Worm (Caenorhabditis elegans): ENCODE measurements around the gene Y8A9A.2.

Y8A9A.2 gene

DNA sequence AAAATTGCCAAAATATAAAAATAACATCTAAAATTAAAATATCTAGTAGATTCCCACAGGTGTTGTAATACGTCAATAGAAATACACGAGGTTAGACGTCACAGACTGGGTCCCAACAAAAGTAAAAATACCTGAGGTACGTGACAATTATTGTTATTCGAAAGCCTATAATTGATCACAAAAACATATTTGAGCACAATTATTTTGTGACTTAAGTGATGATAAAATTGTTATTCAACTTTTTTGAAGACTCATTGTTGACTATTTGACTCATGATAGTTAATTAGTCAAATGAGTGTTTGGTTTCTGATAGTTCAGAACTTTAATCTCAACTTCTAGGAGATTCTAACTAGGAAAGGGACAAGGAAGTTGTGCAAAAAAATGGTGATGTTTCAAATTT is 17.6 kb upstream of the Y8A9A.2 start:
- TF ChIP-seq madf-6 (GFP tag; IDR thresholded peaks at IDR 0.05) (no peak), ekl-4 (GFP tag; IDR thresholded peaks at IDR 0.05) (no peak)

DNA sequence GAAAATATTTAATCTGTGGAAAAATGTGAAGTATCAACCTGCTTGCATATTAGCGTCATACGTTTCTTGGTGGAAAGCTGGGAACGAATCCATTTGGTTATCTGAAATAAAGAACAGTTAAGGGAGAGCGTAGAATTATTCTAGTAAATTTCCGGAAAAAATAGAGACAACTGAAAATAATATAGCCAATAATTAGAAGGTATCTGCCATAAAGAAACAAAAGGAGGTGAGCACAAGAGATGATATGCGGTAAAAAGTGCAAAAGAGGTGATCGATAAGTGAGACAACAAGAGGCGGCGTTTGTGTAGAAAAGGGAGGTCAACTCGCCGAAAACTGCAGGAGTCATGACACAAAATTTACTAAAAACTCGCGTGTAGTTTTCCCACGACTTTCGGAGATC is 16.0 kb upstream of the Y8A9A.2 start, which contains the start of gene T24E12.11:
T24E12.11 (minus strand) TSS at position 101 of the 400 bp plus-strand sequence.
- TF ChIP-seq hsf-1 (GFP tag; IDR thresholded peaks at IDR 0.05) (no peak), B0261.1 (tag; optimal IDR thresholded peaks at IDR 0.05) (no peak), snpc-1.3 (tag; optimal IDR thresholded peaks at IDR 0.05; ENCODE audit: insufficient read depth) (no peak), ceh-79 (tag; optimal IDR thresholded peaks at IDR 0.05) (no peak), pbrm-1 (GFP tag; IDR thresholded peaks at IDR 0.05) (no peak), cebp-1 (GFP tag; IDR thresholded peaks at IDR 0.05) (no peak), cebp-1 (tag; optimal IDR thresholded peaks at IDR 0.05) (no peak), xnd-1 (tag; optimal IDR thresholded peaks at IDR 0.05) (no peak), rec-8 (tag; optimal IDR thresholded peaks at IDR 0.05) (no peak), lin-40 (tag; optimal IDR thresholded peaks at IDR 0.05) (no peak), lir-1 (GFP tag; conservative IDR thresholded peaks at IDR 0.05) (no peak)

DNA sequence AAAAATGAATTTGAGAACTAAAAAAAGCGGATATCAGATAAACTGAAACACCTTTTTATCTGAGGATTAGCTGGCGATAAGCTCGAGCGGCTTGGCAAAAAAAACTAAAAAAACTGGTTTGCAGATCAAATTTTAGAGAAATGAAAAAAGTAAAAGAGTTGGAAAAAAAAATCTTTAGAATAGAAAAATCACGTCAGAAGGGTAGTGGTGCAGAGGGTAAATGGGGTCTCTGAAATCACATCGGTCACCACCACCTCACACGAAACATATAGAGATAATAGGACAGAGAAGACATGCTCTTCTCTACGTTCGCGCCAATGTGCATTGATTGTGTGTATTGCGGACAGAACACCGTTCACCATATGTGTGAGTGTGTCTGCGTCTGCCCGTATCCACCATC is 14.2 kb upstream of the Y8A9A.2 start:
- TF ChIP-seq D2030.7 (GFP tag; IDR thresholded peaks at IDR 0.05) = no peak
- no peak for TF ChIP-seq ama-1 (optimal IDR thresholded peaks at IDR 0.05)
- TF ChIP-seq ama-1 (GFP tag; optimal IDR thresholded peaks at IDR 0.05) = no peak
- TF ChIP-seq bed-1 (GFP tag; IDR thresholded peaks at IDR 0.05) = no peak
- no peak for TF ChIP-seq zfh-2 (GFP tag; conservative IDR thresholded peaks at IDR 0.05)
- TF ChIP-seq madf-3 (GFP tag; IDR thresholded peaks at IDR 0.05) = no peak
- no peak for TF ChIP-seq pha-4 (tag; optimal IDR thresholded peaks at IDR 0.05)
- TF ChIP-seq nhr-90 (tag; optimal IDR thresholded peaks at IDR 0.05) = no peak
- TF ChIP-seq hlh-12 (tag; optimal IDR thresholded peaks at IDR 0.05) = no peak
- TF ChIP-seq madf-8 (GFP tag; conservative IDR thresholded peaks at IDR 0.05) = no peak
- no peak for TF ChIP-seq hmg-1.2 (GFP tag; IDR thresholded peaks at IDR 0.05)
- no peak for TF ChIP-seq cebp-2 (GFP tag; IDR thresholded peaks at IDR 0.05)
- TF ChIP-seq rcor-1 (GFP tag; IDR thresholded peaks at IDR 0.05) = no peak
- TF ChIP-seq ceh-91 (GFP tag; IDR thresholded peaks at IDR 0.05) = no peak
- no peak for TF ChIP-seq snpc-3.4 (tag; optimal IDR thresholded peaks at IDR 0.05)
- no peak for TF ChIP-seq nhr-120 (GFP tag; IDR thresholded peaks at IDR 0.05)
- no peak for TF ChIP-seq K11D2.4 (GFP tag; IDR thresholded peaks at IDR 0.05)
- TF ChIP-seq unc-130 (GFP tag; optimal IDR thresholded peaks at IDR 0.05) = no peak
- no peak for TF ChIP-seq nfyb-1 (GFP tag; IDR thresholded peaks at IDR 0.05)
- TF ChIP-seq dpl-1 (GFP tag; optimal IDR thresholded peaks at IDR 0.05) = no peak

DNA sequence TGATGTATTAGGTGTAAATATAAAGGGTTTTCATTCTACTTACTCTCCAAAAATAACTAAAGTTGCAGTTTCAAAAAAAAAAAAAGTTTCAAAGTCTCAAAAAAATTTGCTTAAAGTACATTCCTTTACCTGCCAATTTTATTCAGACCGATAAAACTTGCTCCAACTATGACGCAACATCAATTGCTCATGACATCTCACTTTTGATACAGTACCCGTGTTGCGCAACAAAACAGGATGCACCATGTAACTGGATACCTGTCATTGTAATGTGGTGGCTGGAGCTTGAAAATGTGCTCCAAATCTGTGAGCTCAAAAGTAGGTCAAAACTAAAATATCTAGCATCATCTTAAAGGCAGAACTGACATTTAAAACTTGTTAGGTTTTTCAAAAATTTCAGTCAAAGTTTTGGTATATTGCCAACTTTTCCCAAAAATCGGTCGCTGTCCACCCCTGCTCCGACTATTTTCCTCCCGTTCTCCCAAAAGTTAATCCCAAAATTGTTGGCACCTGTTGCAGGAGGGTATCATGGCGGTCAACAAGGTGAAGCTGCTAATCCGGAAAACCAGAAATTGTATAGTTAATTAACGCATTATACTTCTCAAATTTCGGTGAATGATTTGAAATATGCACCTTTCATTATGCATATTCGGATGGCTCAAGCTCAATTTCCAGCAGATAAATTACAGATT is 13.0 kb upstream of the Y8A9A.2 start, which contains the start of gene T24E12.2:
T24E12.2 (plus strand) TSS at position 642 of the 692 bp plus-strand sequence.
- TF ChIP-seq tbx-9 (tag; optimal IDR thresholded peaks at IDR 0.05; ENCODE audit: borderline replicate concordance) = no peak
- no peak for TF ChIP-seq rpc-1 (optimal IDR thresholded peaks at IDR 0.05)
- TF ChIP-seq rpc-1 (tag; optimal IDR thresholded peaks at IDR 0.05) = no peak
- TF ChIP-seq sdz-38 (tag; optimal IDR thresholded peaks at IDR 0.05) = no peak
- no peak for TF ChIP-seq gei-17 (GFP tag; optimal IDR thresholded peaks at IDR 0.05)
- TF ChIP-seq ceh-27 (GFP tag; optimal IDR thresholded peaks at IDR 0.05) = no peak
- TF ChIP-seq cebp-1 (GFP tag; IDR thresholded peaks at IDR 0.05) = no peak
- no peak for TF ChIP-seq cebp-1 (tag; optimal IDR thresholded peaks at IDR 0.05)
- no peak for TF ChIP-seq hmg-1.2 (GFP tag; IDR thresholded peaks at IDR 0.05)
- no peak for TF ChIP-seq lin-54 (GFP tag; optimal IDR thresholded peaks at IDR 0.05)
- no peak for TF ChIP-seq rec-8 (tag; optimal IDR thresholded peaks at IDR 0.05)
